Fruit fly (Drosophila melanogaster): ENCODE measurements around the gene RanBP3.
A peak's percentile ranks its signal among the peaks of the same experiment; 100 is the strongest.

The RanBP3 gene

DNA sequence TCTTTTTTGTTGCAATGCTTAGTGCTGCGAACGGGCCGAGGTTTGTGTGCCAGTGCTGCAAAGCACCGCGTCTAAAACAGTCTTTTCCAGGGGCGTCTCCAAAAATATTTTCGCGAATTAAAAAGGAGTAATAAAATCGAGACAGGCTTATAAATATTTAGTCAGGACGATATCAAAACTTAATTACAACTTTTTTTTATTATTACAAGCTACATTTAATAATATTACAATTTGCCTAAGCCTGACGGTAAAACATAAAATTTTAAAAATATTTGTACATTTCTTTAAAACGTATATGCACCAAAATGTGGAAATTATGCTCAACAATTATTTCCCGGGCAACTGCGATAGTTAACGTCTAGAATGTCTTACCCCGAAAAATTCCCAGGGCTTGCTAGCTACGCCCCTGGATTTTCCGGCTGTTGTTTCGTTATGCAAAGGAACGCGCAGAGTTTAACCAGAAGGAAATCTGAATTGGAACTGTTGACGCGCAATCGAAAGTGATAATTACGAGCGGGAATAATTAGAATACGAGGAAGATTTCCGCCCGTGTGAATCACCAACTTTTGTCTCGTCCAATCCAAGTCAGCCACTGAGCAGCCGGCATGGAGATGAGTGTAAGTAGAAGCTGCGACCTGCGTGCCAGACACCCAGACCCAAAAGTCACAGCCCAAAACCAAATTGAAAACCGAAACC, 5.4 kb upstream of the RanBP3 start, which contains the start of the genes PTPMT1 and Hrd3 (continued):
- peak; percentile 73 for TF ChIP-seq fd102C (GFP tag; optimal IDR thresholded peaks at IDR 0.05)
- no peak for TF ChIP-seq fru (optimal IDR thresholded peaks at IDR 0.05)
- peak; percentile 96 for TF ChIP-seq Hand (GFP tag; optimal IDR thresholded peaks at IDR 0.05)
- peak; percentile 98 for TF ChIP-seq BtbVII (GFP tag; optimal IDR thresholded peaks at IDR 0.05)
- TF ChIP-seq grn (GFP tag; optimal IDR thresholded peaks at IDR 0.05): peak; percentile 83
- peak; percentile 19 for TF ChIP-seq zf30C (GFP tag; optimal IDR thresholded peaks at IDR 0.05)
- peak; percentile 99 for TF ChIP-seq Xbp1 (GFP tag; optimal IDR thresholded peaks at IDR 0.05)
- TF ChIP-seq D19B (GFP tag; optimal IDR thresholded peaks at IDR 0.05): peak; percentile 96
- peak; percentile 96 for TF ChIP-seq CG3065 (GFP tag; optimal IDR thresholded peaks at IDR 0.05)
- TF ChIP-seq kni (GFP tag; optimal IDR thresholded peaks at IDR 0.05): peak; percentile 97
- TF ChIP-seq aop (GFP tag; IDR thresholded peaks at IDR 0.05): 0 out of 2 replicates have a peak, but pooled peaks have one; percentile 27
- TF ChIP-seq Usf (GFP tag; optimal IDR thresholded peaks at IDR 0.05): peak; percentile 99
- peak; percentile 98 for TF ChIP-seq PHDP (tag; optimal IDR thresholded peaks at IDR 0.05)
- peak; percentile 77 for TF ChIP-seq pros (GFP tag; optimal IDR thresholded peaks at IDR 0.05)
- no peak for TF ChIP-seq CG17568 (GFP tag; optimal IDR thresholded peaks at IDR 0.05)
- TF ChIP-seq hbn (GFP tag; IDR thresholded peaks at IDR 0.05; ENCODE audit: partially characterized antibody): no peak
- TF ChIP-seq CG18764 (GFP tag; optimal IDR thresholded peaks at IDR 0.05): peak; percentile 96
- TF ChIP-seq Abd-B (GFP tag; optimal IDR thresholded peaks at IDR 0.05): peak; percentile 99
- peak; percentile 97 for TF ChIP-seq CG2875 (GFP tag; optimal IDR thresholded peaks at IDR 0.05)
- TF ChIP-seq CG8924 (tag; optimal IDR thresholded peaks at IDR 0.05): peak; percentile 99
- peak; percentile 44 for TF ChIP-seq pzg (GFP tag; optimal IDR thresholded peaks at IDR 0.05)
- peak; percentile 83 for TF ChIP-seq CG11696 (GFP tag; IDR thresholded peaks at IDR 0.05)
- TF ChIP-seq mirr (GFP tag; optimal IDR thresholded peaks at IDR 0.05): peak; percentile 91
- peak; percentile 97 for TF ChIP-seq Fer2 (tag; optimal IDR thresholded peaks at IDR 0.05)
- TF ChIP-seq sens-2 (GFP tag; IDR thresholded peaks at IDR 0.05): peak; percentile 90
- peak; percentile 99 for TF ChIP-seq CG2678 (tag; optimal IDR thresholded peaks at IDR 0.05)
- peak; percentile 97 for TF ChIP-seq Hmx (GFP tag; optimal IDR thresholded peaks at IDR 0.05)
- TF ChIP-seq Dfd (GFP tag; optimal IDR thresholded peaks at IDR 0.05): peak in 1 of 2 experiments; percentile 95
- TF ChIP-seq unc-4 (GFP tag; IDR thresholded peaks at IDR 0.05; ENCODE audit: partially characterized antibody): no peak
- TF ChIP-seq br (optimal IDR thresholded peaks at IDR 0.05): no peak
- TF ChIP-seq crc (GFP tag; optimal IDR thresholded peaks at IDR 0.05): peak; percentile 93
- TF ChIP-seq CG31365 (tag; optimal IDR thresholded peaks at IDR 0.05): peak; percentile 78
- peak; percentile 91 for TF ChIP-seq CG12071 (GFP tag; optimal IDR thresholded peaks at IDR 0.05)
- TF ChIP-seq slbo (GFP tag; IDR thresholded peaks at IDR 0.05): peak; percentile 98
- TF ChIP-seq CG1024 (GFP tag; IDR thresholded peaks at IDR 0.05): peak; percentile 84
- TF ChIP-seq cas (GFP tag; IDR thresholded peaks at IDR 0.05): peak; percentile 85
- peak; percentile 93 for TF ChIP-seq repo (GFP tag; optimal IDR thresholded peaks at IDR 0.05)
- peak; percentile 98 for TF ChIP-seq CG11723 (GFP tag; optimal IDR thresholded peaks at IDR 0.05)
- TF ChIP-seq NK7.1 (GFP tag; optimal IDR thresholded peaks at IDR 0.05): peak; percentile 95
- TF ChIP-seq CG11456 (GFP tag; IDR thresholded peaks at IDR 0.05): peak; percentile 95
- peak; percentile 96 for TF ChIP-seq tap (tag; optimal IDR thresholded peaks at IDR 0.05)
- TF ChIP-seq H15 (GFP tag; IDR thresholded peaks at IDR 0.05): peak; percentile 92
- TF ChIP-seq CG13424 (tag; optimal IDR thresholded peaks at IDR 0.05): peak; percentile 99
- peak; percentile 100 for TF ChIP-seq CoRest (tag; optimal IDR thresholded peaks at IDR 0.05)
- peak; percentile 81 for TF ChIP-seq Lim3 (GFP tag; IDR thresholded peaks at IDR 0.05)
- peak; percentile 93 for TF ChIP-seq CG17186 (GFP tag; optimal IDR thresholded peaks at IDR 0.05)
- TF ChIP-seq CG6813 (GFP tag; optimal IDR thresholded peaks at IDR 0.05): peak; percentile 96
- peak; percentile 90 for TF ChIP-seq Gsc (GFP tag; IDR thresholded peaks at IDR 0.05)
- TF ChIP-seq CG14050 (GFP tag; IDR thresholded peaks at IDR 0.05): peak; percentile 93
- no peak for TF ChIP-seq CG14860 (GFP tag; IDR thresholded peaks at IDR 0.05; ENCODE audit: partially characterized antibody)
